Fruit fly (Drosophila melanogaster): ENCODE data around the gene CG15386.
A peak's percentile ranks its signal among the peaks of the same experiment; 100 is the strongest.

- no peak for TF ChIP-seq wdn (GFP tag; IDR thresholded peaks at IDR 0.05)
- TF ChIP-seq CG7556 (GFP tag; optimal IDR thresholded peaks at IDR 0.05) = peak; percentile 86
- TF ChIP-seq Asciz (GFP tag; optimal IDR thresholded peaks at IDR 0.05) = peak; percentile 95
- no peak for TF ChIP-seq sr (GFP tag; IDR thresholded peaks at IDR 0.05)
- no peak for TF ChIP-seq Fer2 (tag; optimal IDR thresholded peaks at IDR 0.05)
- TF ChIP-seq CG15696 (tag; optimal IDR thresholded peaks at IDR 0.05) = peak; percentile 83
- TF ChIP-seq Ptx1 (GFP tag; IDR thresholded peaks at IDR 0.05) = peak; percentile 76
- peak; percentile 45 for TF ChIP-seq ttk (GFP tag; IDR thresholded peaks at IDR 0.05)
- no peak for TF ChIP-seq cad (GFP tag; optimal IDR thresholded peaks at IDR 0.05)
- TF ChIP-seq salm (tag; optimal IDR thresholded peaks at IDR 0.05) = peak; percentile 73
- TF ChIP-seq CG6175 (GFP tag; IDR thresholded peaks at IDR 0.05) = no peak
Measured at dm6 chr2L:2201107-2201561, 15.9 kb downstream of the CG15386 start.

All from whole organism, embryonic.